Fruit fly (Drosophila melanogaster): ENCODE measurements around the gene vri.

vri gene

dm6 chr2L:5261223-5261984, 27.3 kb upstream of the vri start (continued):
- TF ChIP-seq YL-1 (GFP tag; optimal IDR thresholded peaks at IDR 0.05) (no peak), CG10979 (tag; optimal IDR thresholded peaks at IDR 0.05) (peak; percentile 44), CG12942 (GFP tag; optimal IDR thresholded peaks at IDR 0.05) (no peak), CrebB (tag; optimal IDR thresholded peaks at IDR 0.05) (no peak), Hr51 (GFP tag; optimal IDR thresholded peaks at IDR 0.05) (no peak), CG4820 (GFP tag; optimal IDR thresholded peaks at IDR 0.05) (peak; percentile 34), CG32772 (GFP tag; IDR thresholded peaks at IDR 0.05) (peak; percentile 39; the same call in 1 of the 2 replicates), Eip74EF (GFP tag; optimal IDR thresholded peaks at IDR 0.05) (no peak), repo (GFP tag; optimal IDR thresholded peaks at IDR 0.05) (no peak), H2.0 (GFP tag; IDR thresholded peaks at IDR 0.05) (peak; percentile 49), CG1602 (GFP tag; optimal IDR thresholded peaks at IDR 0.05) (no peak), nom (GFP tag; optimal IDR thresholded peaks at IDR 0.05) (peak; percentile 90), Chrac-16 (GFP tag; optimal IDR thresholded peaks at IDR 0.05) (no peak), CG13894 (tag; optimal IDR thresholded peaks at IDR 0.05) (no peak), sob (GFP tag; IDR thresholded peaks at IDR 0.05) (0 out of 2 replicates have a peak, but pooled peaks have one; percentile 18), CG2712 (tag; optimal IDR thresholded peaks at IDR 0.05) (peak; percentile 65), zen (tag; optimal IDR thresholded peaks at IDR 0.05) (no peak), Pdp1 (GFP tag; optimal IDR thresholded peaks at IDR 0.05) (peak in 1 of 2 experiments; percentile 26), lab (GFP tag; optimal IDR thresholded peaks at IDR 0.05) (peak; percentile 29), CG17359 (tag; optimal IDR thresholded peaks at IDR 0.05) (peak; percentile 7), CG5180 (GFP tag; optimal IDR thresholded peaks at IDR 0.05) (no peak), CG31441 (GFP tag; IDR thresholded peaks at IDR 0.05) (peak; percentile 49; the same call in 1 of the 2 replicates), gcm (GFP tag; optimal IDR thresholded peaks at IDR 0.05) (no peak), CG11696 (GFP tag; IDR thresholded peaks at IDR 0.05) (0 out of 2 replicates have a peak, but pooled peaks have one; percentile 41), jumu (GFP tag; optimal IDR thresholded peaks at IDR 0.05) (peak; percentile 16), chif (GFP tag; optimal IDR thresholded peaks at IDR 0.05) (peak in 1 of 2 experiments; percentile 58), CG17186 (GFP tag; optimal IDR thresholded peaks at IDR 0.05) (no peak), ttk (GFP tag; IDR thresholded peaks at IDR 0.05) (no peak), amos (GFP tag; IDR thresholded peaks at IDR 0.05; ENCODE audit: partially characterized antibody) (no peak), CG17328 (GFP tag; IDR thresholded peaks at IDR 0.05) (peak; percentile 62; the same call in 1 of the 2 replicates), CG30403 (GFP tag; optimal IDR thresholded peaks at IDR 0.05) (peak; percentile 10), CG8765 (GFP tag; IDR thresholded peaks at IDR 0.05) (no peak), CG18476 (GFP tag; optimal IDR thresholded peaks at IDR 0.05) (no peak), ash1 (GFP tag; optimal IDR thresholded peaks at IDR 0.05) (no peak), dm (GFP tag; optimal IDR thresholded peaks at IDR 0.05) (no peak), chm (GFP tag; IDR thresholded peaks at IDR 0.05) (no peak), Gsc (GFP tag; IDR thresholded peaks at IDR 0.05) (no peak), maf-S (GFP tag; optimal IDR thresholded peaks at IDR 0.05) (no peak), ci (GFP tag; IDR thresholded peaks at IDR 0.05) (peak; percentile 71; the same call in 1 of the 3 replicates), al (GFP tag; IDR thresholded peaks at IDR 0.05) (no peak), NC2β (GFP tag; optimal IDR thresholded peaks at IDR 0.05) (no peak), CG14014 (GFP tag; IDR thresholded peaks at IDR 0.05) (no peak), CG9797 (GFP tag; optimal IDR thresholded peaks at IDR 0.05) (no peak), CG1529 (GFP tag; optimal IDR thresholded peaks at IDR 0.05) (no peak), ERR (GFP tag; optimal IDR thresholded peaks at IDR 0.05) (no peak), scrt (GFP tag; optimal IDR thresholded peaks at IDR 0.05) (peak; percentile 10), CG33557 (GFP tag; optimal IDR thresholded peaks at IDR 0.05) (no peak), CG9609 (GFP tag; optimal IDR thresholded peaks at IDR 0.05) (no peak), Dp (GFP tag; optimal IDR thresholded peaks at IDR 0.05) (no peak)

Measured in whole organism, embryonic.